Fruit fly (Drosophila melanogaster): Measurements from ENCODE around the gene HP1D3csd.

The HP1D3csd gene

dm6 chrX:19179696-19180255 lies 10.2 kb upstream of the HP1D3csd start, which contains the start of the genes CG7556 and CG7453 (continued):
- TF ChIP-seq ase (GFP tag; IDR thresholded peaks at IDR 0.05) (peak; percentile 24; the same call in 1 of the 3 replicates), CG13775 (GFP tag; optimal IDR thresholded peaks at IDR 0.05) (peak; percentile 83), CG12391 (tag; optimal IDR thresholded peaks at IDR 0.05) (peak; percentile 89), twi (tag; optimal IDR thresholded peaks at IDR 0.05) (peak; percentile 49), mam (GFP tag; optimal IDR thresholded peaks at IDR 0.05) (peak; percentile 79), CG11695 (GFP tag; IDR thresholded peaks at IDR 0.05) (peak; percentile 38; the same call in 1 of the 3 replicates), CG6254 (GFP tag; optimal IDR thresholded peaks at IDR 0.05) (no peak), Mes4 (GFP tag; optimal IDR thresholded peaks at IDR 0.05) (peak; percentile 54), Dll (GFP tag; IDR thresholded peaks at IDR 0.05; ENCODE audit: partially characterized antibody) (no peak), C15 (GFP tag; IDR thresholded peaks at IDR 0.05) (0 out of 3 replicates have a peak, but pooled peaks have one; percentile 26), tup (GFP tag; optimal IDR thresholded peaks at IDR 0.05) (peak; percentile 33), gcm2 (GFP tag; optimal IDR thresholded peaks at IDR 0.05) (no peak), repo (GFP tag; optimal IDR thresholded peaks at IDR 0.05) (peak; percentile 55), YL-1 (GFP tag; optimal IDR thresholded peaks at IDR 0.05) (peak; percentile 80), Hr78 (GFP tag; optimal IDR thresholded peaks at IDR 0.05) (no peak), CG4282 (GFP tag; optimal IDR thresholded peaks at IDR 0.05) (no peak), CG31224 (GFP tag; IDR thresholded peaks at IDR 0.05) (peak; percentile 45), CkIIα-i1 (GFP tag; IDR thresholded peaks at IDR 0.05) (no peak), CG34224 (GFP tag; IDR thresholded peaks at IDR 0.05; ENCODE audit: partially characterized antibody) (no peak), btn (GFP tag; optimal IDR thresholded peaks at IDR 0.05) (no peak), CG8924 (tag; optimal IDR thresholded peaks at IDR 0.05) (peak; percentile 61), Gug (GFP tag; IDR thresholded peaks at IDR 0.05) (peak; percentile 38; the same call in 3 of the 4 replicates), CG14860 (GFP tag; IDR thresholded peaks at IDR 0.05; ENCODE audit: partially characterized antibody) (no peak), CG12155 (GFP tag; optimal IDR thresholded peaks at IDR 0.05) (peak; percentile 65), CG12104 (GFP tag; optimal IDR thresholded peaks at IDR 0.05) (peak; percentile 61), CG2889 (GFP tag; IDR thresholded peaks at IDR 0.05) (0 out of 3 replicates have a peak, but pooled peaks have one; percentile 54), CG8944 (GFP tag; optimal IDR thresholded peaks at IDR 0.05) (peak; percentile 74), Scr (GFP tag; IDR thresholded peaks at IDR 0.05; ENCODE audit: partially characterized antibody) (no peak), Sox102F (GFP tag; optimal IDR thresholded peaks at IDR 0.05) (peak; percentile 71), ttk (GFP tag; IDR thresholded peaks at IDR 0.05) (no peak), CG15696 (tag; optimal IDR thresholded peaks at IDR 0.05) (peak; percentile 74), dan (GFP tag; IDR thresholded peaks at IDR 0.05) (no peak), CG17802 (tag; optimal IDR thresholded peaks at IDR 0.05) (peak; percentile 26), exex (tag; optimal IDR thresholded peaks at IDR 0.05) (no peak), CG12071 (GFP tag; optimal IDR thresholded peaks at IDR 0.05) (no peak), phol (tag; optimal IDR thresholded peaks at IDR 0.05) (peak; percentile 80), Hand (GFP tag; optimal IDR thresholded peaks at IDR 0.05) (no peak), Dip2 (GFP tag; IDR thresholded peaks at IDR 0.05) (no peak), CG11723 (GFP tag; optimal IDR thresholded peaks at IDR 0.05) (peak; percentile 44), CG11093 (GFP tag; IDR thresholded peaks at IDR 0.05) (no peak), Atf-2 (GFP tag; optimal IDR thresholded peaks at IDR 0.05) (peak; percentile 72), fd96Cb (tag; optimal IDR thresholded peaks at IDR 0.05) (peak; percentile 46), wek (GFP tag; optimal IDR thresholded peaks at IDR 0.05) (peak; percentile 10), Hr39 (optimal IDR thresholded peaks at IDR 0.05) (no peak), ranshi (GFP tag; IDR thresholded peaks at IDR 0.05) (peak; percentile 62; the same call in 1 of the 2 replicates), fd3F (GFP tag; optimal IDR thresholded peaks at IDR 0.05) (peak; percentile 44), CG11560 (tag; IDR thresholded peaks at IDR 0.05) (peak; percentile 31; the same call in 1 of the 3 replicates), nom (GFP tag; optimal IDR thresholded peaks at IDR 0.05) (peak; percentile 15), lab (GFP tag; optimal IDR thresholded peaks at IDR 0.05) (peak; percentile 74)
